Fruit fly (Drosophila melanogaster): ENCODE data around the gene wake.

The wake gene

dm6 chr3R:22668622-22669021 is 29.0 kb downstream of the wake start (continued):
- no peak for TF ChIP-seq CG14710 (tag; optimal IDR thresholded peaks at IDR 0.05)
- TF ChIP-seq Stat92E (GFP tag; optimal IDR thresholded peaks at IDR 0.05) = no peak
- TF ChIP-seq ham (GFP tag; IDR thresholded peaks at IDR 0.05) = no peak
- TF ChIP-seq CG11093 (GFP tag; IDR thresholded peaks at IDR 0.05) = no peak
- TF ChIP-seq MTF-1 (GFP tag; optimal IDR thresholded peaks at IDR 0.05; ENCODE audit: borderline replicate concordance) = no peak
- no peak for TF ChIP-seq HLH54F (GFP tag; optimal IDR thresholded peaks at IDR 0.05)
- no peak for TF ChIP-seq CG1792 (GFP tag; optimal IDR thresholded peaks at IDR 0.05)
- TF ChIP-seq lab (GFP tag; optimal IDR thresholded peaks at IDR 0.05) = no peak
- TF ChIP-seq CG13287 (GFP tag; IDR thresholded peaks at IDR 0.05; ENCODE audit: partially characterized antibody) = no peak
- no peak for TF ChIP-seq ssp (GFP tag; IDR thresholded peaks at IDR 0.05)
- no peak for TF ChIP-seq CG3726 (GFP tag; IDR thresholded peaks at IDR 0.05)
- TF ChIP-seq ATbp (GFP tag; optimal IDR thresholded peaks at IDR 0.05) = no peak
- no peak for TF ChIP-seq CG1832 (GFP tag; optimal IDR thresholded peaks at IDR 0.05)
- TF ChIP-seq Hr3 (GFP tag; optimal IDR thresholded peaks at IDR 0.05) = peak; percentile 31
- peak in 1 of 2 experiments; percentile 28 for TF ChIP-seq dpn (GFP tag; optimal IDR thresholded peaks at IDR 0.05)
- no peak for TF ChIP-seq Mad (GFP tag; optimal IDR thresholded peaks at IDR 0.05)
- TF ChIP-seq pita (GFP tag; optimal IDR thresholded peaks at IDR 0.05) = no peak
- no peak for TF ChIP-seq CG6254 (GFP tag; optimal IDR thresholded peaks at IDR 0.05)
- TF ChIP-seq mirr (GFP tag; optimal IDR thresholded peaks at IDR 0.05) = no peak
- TF ChIP-seq Six4 (GFP tag; optimal IDR thresholded peaks at IDR 0.05) = no peak
- TF ChIP-seq CG10267 (tag; optimal IDR thresholded peaks at IDR 0.05) = no peak
- TF ChIP-seq CG33213 (GFP tag; optimal IDR thresholded peaks at IDR 0.05) = no peak
- TF ChIP-seq nerfin-2 (GFP tag; IDR thresholded peaks at IDR 0.05; ENCODE audit: partially characterized antibody) = no peak
- no peak for TF ChIP-seq CG4854 (GFP tag; optimal IDR thresholded peaks at IDR 0.05)
- 0 out of 2 replicates have a peak, but pooled peaks have one; percentile 12 for TF ChIP-seq CG11696 (GFP tag; IDR thresholded peaks at IDR 0.05)
- TF ChIP-seq H15 (GFP tag; IDR thresholded peaks at IDR 0.05) = no peak
- no peak for TF ChIP-seq CG6175 (GFP tag; IDR thresholded peaks at IDR 0.05)
- TF ChIP-seq ara (GFP tag; IDR thresholded peaks at IDR 0.05) = no peak
- TF ChIP-seq CG12391 (tag; optimal IDR thresholded peaks at IDR 0.05) = peak; percentile 32
- TF ChIP-seq BtbVII (GFP tag; optimal IDR thresholded peaks at IDR 0.05) = no peak
- no peak for TF ChIP-seq Asciz (GFP tag; optimal IDR thresholded peaks at IDR 0.05)
- TF ChIP-seq jigr1 (GFP tag; IDR thresholded peaks at IDR 0.05) = no peak
- no peak for TF ChIP-seq aop (GFP tag; IDR thresholded peaks at IDR 0.05)
- TF ChIP-seq TFAM (GFP tag; optimal IDR thresholded peaks at IDR 0.05) = no peak
- TF ChIP-seq CG10209 (GFP tag; optimal IDR thresholded peaks at IDR 0.05) = peak; percentile 3
- TF ChIP-seq CG12942 (GFP tag; optimal IDR thresholded peaks at IDR 0.05) = no peak
- no peak for TF ChIP-seq vfl (GFP tag; optimal IDR thresholded peaks at IDR 0.05)
- TF ChIP-seq Rfx (GFP tag; IDR thresholded peaks at IDR 0.05) = 0 out of 2 replicates have a peak, but pooled peaks have one; percentile 8
- TF ChIP-seq Vsx1 (GFP tag; optimal IDR thresholded peaks at IDR 0.05) = no peak
- no peak for TF ChIP-seq prd (optimal IDR thresholded peaks at IDR 0.05)
- TF ChIP-seq prd (GFP tag; IDR thresholded peaks at IDR 0.05) = peak; percentile 61; the same call in 2 of the 3 replicates
- no peak for TF ChIP-seq CG1233 (GFP tag; optimal IDR thresholded peaks at IDR 0.05)
- no peak for TF ChIP-seq CG18764 (GFP tag; optimal IDR thresholded peaks at IDR 0.05)
- no peak for TF ChIP-seq crol (GFP tag; IDR thresholded peaks at IDR 0.05)
- no peak for TF ChIP-seq Dek (tag; optimal IDR thresholded peaks at IDR 0.05)
- no peak for TF ChIP-seq chn (GFP tag; optimal IDR thresholded peaks at IDR 0.05)
- TF ChIP-seq otp (GFP tag; IDR thresholded peaks at IDR 0.05) = 0 out of 3 replicates have a peak, but pooled peaks have one; percentile 22
- peak; percentile 26 for TF ChIP-seq Chrac-16 (GFP tag; optimal IDR thresholded peaks at IDR 0.05)
- TF ChIP-seq CG31441 (GFP tag; IDR thresholded peaks at IDR 0.05) = no peak
- peak; percentile 7 for TF ChIP-seq NfI (GFP tag; optimal IDR thresholded peaks at IDR 0.05)
- no peak for TF ChIP-seq pzg (GFP tag; optimal IDR thresholded peaks at IDR 0.05)
